Fruit fly (Drosophila melanogaster) whole organism, embryonic: ENCODE data around the gene APP-BP1.

Source experiments
- Atf6 ChIP-seq: fragments of 200-800 bp; sonication (Bioruptor generic); IDR thresholded peaks from 2 replicates; pipeline ENCODE4 v1.3.6; 2022; ENCODE audit warnings: missing biosample characterization, missing genetic modification characterization
- Awh ChIP-seq: fragments of 200-800 bp; sonication (Bioruptor generic); IDR thresholded peaks from 2 replicates; pipeline ENCODE4, ENCODE4 v1.3.6; 2022; ENCODE audit warnings: missing biosample characterization, missing genetic modification characterization
- BtbVII ChIP-seq: fragments of 200-800 bp; sonication (Bioruptor generic); optimal IDR thresholded peaks from 3 replicates; lab custom pipeline; 2017; ENCODE audit warnings: missing biosample characterization, mild to moderate bottlenecking, missing genetic modification characterization
- CG12155 ChIP-seq: fragments of 200-800 bp; sonication (Bioruptor generic); optimal IDR thresholded peaks from 3 replicates; lab custom pipeline; 2016; ENCODE audit warnings: missing biosample characterization, missing genetic modification characterization
- CG12769 ChIP-seq: fragments of 200-800 bp; sonication (Bioruptor generic); optimal IDR thresholded peaks from 2 replicates; lab custom pipeline; 2019; ENCODE audit warnings: missing biosample characterization, mild to moderate bottlenecking, missing genetic modification characterization, moderate library complexity
- CG12942 ChIP-seq: fragments of 200-800 bp; sonication (Bioruptor generic); optimal IDR thresholded peaks from 3 replicates; lab custom pipeline; 2016; ENCODE audit warnings: missing biosample characterization, missing genetic modification characterization
- CG13424 ChIP-seq: fragments of 200-800 bp; sonication (Bioruptor generic); optimal IDR thresholded peaks from 2 replicates; lab custom pipeline; 2019; ENCODE audit warnings: missing biosample characterization, mild to moderate bottlenecking, missing genetic modification characterization, moderate library complexity
- CG13894 ChIP-seq: fragments of 200-800 bp; sonication (Bioruptor generic); optimal IDR thresholded peaks from 3 replicates; lab custom pipeline; 2018; ENCODE audit warnings: missing biosample characterization, mild to moderate bottlenecking, missing genetic modification characterization, moderate library complexity
- CG1647 ChIP-seq: fragments of 200-800 bp; sonication (Bioruptor generic); optimal IDR thresholded peaks from 3 replicates; lab custom pipeline; 2016; ENCODE audit warnings: missing biosample characterization, missing genetic modification characterization
- CG16779 ChIP-seq: fragments of 200-800 bp; sonication (Bioruptor generic); IDR thresholded peaks from 2 replicates; pipeline ENCODE4 v1.3.6; 2022; ENCODE audit warnings: missing biosample characterization, missing genetic modification characterization
- CG17568 ChIP-seq: fragments of 200-800 bp; sonication (Bioruptor generic); optimal IDR thresholded peaks from 2 replicates; lab custom pipeline; 2018; ENCODE audit warnings: missing biosample characterization, mild to moderate bottlenecking, missing genetic modification characterization, moderate library complexity
- CG2678 ChIP-seq: fragments of 200-800 bp; sonication (Bioruptor generic); optimal IDR thresholded peaks from 3 replicates; lab custom pipeline; 2019; ENCODE audit warnings: missing biosample characterization, mild to moderate bottlenecking, missing genetic modification characterization, moderate library complexity
- CG30431 ChIP-seq: fragments of 200-800 bp; sonication (Bioruptor generic); optimal IDR thresholded peaks from 2 replicates; lab custom pipeline; 2017; ENCODE audit warnings: missing biosample characterization, missing genetic modification characterization
- CG31441 ChIP-seq: fragments of 200-800 bp; sonication (Bioruptor generic); IDR thresholded peaks from 2 replicates; pipeline ENCODE4 v1.3.6; 2022; ENCODE audit warnings: missing biosample characterization, missing genetic modification characterization
- CG43689 ChIP-seq: fragments of 200-800 bp; sonication (Bioruptor generic); IDR thresholded peaks from 2 replicates; pipeline ENCODE4 v1.3.6; 2022; ENCODE audit warnings: missing biosample characterization, missing genetic modification characterization
- CG4730 ChIP-seq: fragments of 200-800 bp; sonication (Bioruptor generic); IDR thresholded peaks from 2 replicates; pipeline ENCODE4 v1.3.6; 2022; ENCODE audit warnings: missing biosample characterization, missing genetic modification characterization
- CG4854 ChIP-seq: fragments of 200-800 bp; sonication (Bioruptor generic); optimal IDR thresholded peaks from 2 replicates; lab custom pipeline; 2016; ENCODE audit warnings: missing biosample characterization, missing genetic modification characterization, inconsistent platforms
- CG6254 ChIP-seq: fragments of 200-800 bp; sonication (Bioruptor generic); optimal IDR thresholded peaks from 3 replicates; lab custom pipeline; 2017; ENCODE audit warnings: mild to moderate bottlenecking, missing biosample characterization, missing genetic modification reagents, missing genetic modification characterization
- CG6272 ChIP-seq: fragments of 200-800 bp; sonication (Bioruptor generic); IDR thresholded peaks from 2 replicates; pipeline ENCODE4 v1.3.6; 2022; ENCODE audit warnings: missing biosample characterization, missing genetic modification characterization
- CG6683 ChIP-seq: fragments of 200-800 bp; sonication (Bioruptor generic); optimal IDR thresholded peaks from 2 replicates; lab custom pipeline; 2017; ENCODE audit warnings: missing biosample characterization, mild to moderate bottlenecking, missing genetic modification characterization, missing genetic modification reagents
- CG6765 ChIP-seq: fragments of 200-800 bp; sonication (Bioruptor generic); optimal IDR thresholded peaks from 3 replicates; lab custom pipeline; 2017; ENCODE audit warnings: missing biosample characterization, mild to moderate bottlenecking, missing genetic modification characterization
- CG6854 ChIP-seq: fragments of 200-800 bp; sonication (Bioruptor generic); optimal IDR thresholded peaks from 3 replicates; lab custom pipeline; 2017; ENCODE audit warnings: missing biosample characterization, mild to moderate bottlenecking, missing genetic modification characterization
- CG7357 ChIP-seq: fragments of 200-800 bp; sonication (Bioruptor generic); IDR thresholded peaks from 3 replicates; pipeline ENCODE4 v1.3.6; 2022; ENCODE audit warnings: missing biosample characterization, missing genetic modification characterization
- CG8388 ChIP-seq: fragments of 200-800 bp; sonication (Bioruptor generic); optimal IDR thresholded peaks from 2 replicates; lab custom pipeline; 2019; ENCODE audit warnings: missing biosample characterization, mild to moderate bottlenecking, missing genetic modification characterization, moderate library complexity
- Dref ChIP-seq: fragments of 200-800 bp; sonication (Bioruptor generic); IDR thresholded peaks from 2 replicates; pipeline ENCODE4 v1.3.6; 2022; ENCODE audit warnings: missing biosample characterization, missing genetic modification characterization
- Hmr ChIP-seq: fragments of 200-800 bp; sonication (Bioruptor generic); optimal IDR thresholded peaks from 3 replicates; lab custom pipeline; 2017; ENCODE audit warnings: mild to moderate bottlenecking, missing biosample characterization, missing genetic modification reagents, missing genetic modification characterization
- NC2α ChIP-seq: fragments of 200-800 bp; sonication (Bioruptor generic); optimal IDR thresholded peaks from 2 replicates; lab custom pipeline; 2016; ENCODE audit warnings: missing biosample characterization, missing genetic modification characterization
- NC2β ChIP-seq: fragments of 200-800 bp; sonication (Bioruptor generic); optimal IDR thresholded peaks from 2 replicates; lab custom pipeline; 2016; ENCODE audit warnings: missing biosample characterization, missing genetic modification characterization
- NK7.1 ChIP-seq: fragments of 200-800 bp; sonication (Bioruptor generic); optimal IDR thresholded peaks from 3 replicates; lab custom pipeline; 2016; ENCODE audit warnings: missing biosample characterization, missing genetic modification characterization
- Sox102F ChIP-seq: fragments of 200-800 bp; sonication (Bioruptor generic); optimal IDR thresholded peaks from 2 replicates; lab custom pipeline; 2018; ENCODE audit warnings: missing biosample characterization, mild to moderate bottlenecking, missing genetic modification characterization, moderate library complexity
- TFAM ChIP-seq: fragments of 200-800 bp; sonication (Bioruptor generic); optimal IDR thresholded peaks from 2 replicates; lab custom pipeline; 2017; ENCODE audit warnings: missing biosample characterization, missing genetic modification characterization, inconsistent platforms
- ab ChIP-seq: fragments of 200-800 bp; sonication (Bioruptor generic); optimal IDR thresholded peaks from 2 replicates; lab custom pipeline; 2016; ENCODE audit warnings: missing biosample characterization, missing genetic modification characterization
- ap ChIP-seq: fragments of 200-800 bp; sonication (Bioruptor generic); IDR thresholded peaks from 2 replicates; pipeline ENCODE4 v1.3.6; 2022; ENCODE audit warnings: missing biosample characterization, missing genetic modification characterization
- bbx ChIP-seq: fragments of 200-800 bp; sonication (Bioruptor generic); IDR thresholded peaks from 2 replicates; pipeline ENCODE4 v1.3.6; 2022; ENCODE audit warnings: missing biosample characterization, missing genetic modification characterization; ENCODE audit not compliant: partially characterized antibody
- bcd ChIP-seq: fragments of 200-800 bp; sonication (Bioruptor generic); optimal IDR thresholded peaks from 2 replicates; lab custom pipeline; 2017; ENCODE audit warnings: missing biosample characterization, mild to moderate bottlenecking, missing genetic modification characterization
- cad ChIP-seq: fragments of >200 bp; optimal IDR thresholded peaks from 2 replicates; lab custom pipeline; 2017; ENCODE audit warnings: missing biosample characterization, missing genetic modification characterization
- chif ChIP-seq, 2 experiments: fragments of 200-800 bp; sonication (Bioruptor generic); optimal IDR thresholded peaks; 3 replicates each; lab custom pipeline; 2016; ENCODE audit warnings: missing biosample characterization in 2 of 2, missing genetic modification characterization in 2 of 2
- corto ChIP-seq: fragments of 200-800 bp; sonication (Bioruptor generic); optimal IDR thresholded peaks from 2 replicates; lab custom pipeline; 2016; ENCODE audit warnings: missing biosample characterization, mild to moderate bottlenecking, missing genetic modification characterization, moderate library complexity
- dysf ChIP-seq: fragments of 200-800 bp; sonication (Bioruptor generic); IDR thresholded peaks from 3 replicates; pipeline ENCODE4 v1.3.6; 2022; ENCODE audit warnings: missing biosample characterization, missing genetic modification characterization
- fru ChIP-seq: fragments of >200 bp; optimal IDR thresholded peaks from 2 replicates; lab custom pipeline; 2017
- ind ChIP-seq: fragments of 200-800 bp; sonication (Bioruptor generic); optimal IDR thresholded peaks from 3 replicates; lab custom pipeline; 2016; ENCODE audit warnings: missing biosample characterization, missing genetic modification characterization
- jumu ChIP-seq: fragments of 200-800 bp; sonication (Bioruptor generic); optimal IDR thresholded peaks from 3 replicates; lab custom pipeline; 2016; ENCODE audit warnings: missing biosample characterization, missing genetic modification characterization
- luna ChIP-seq: fragments of 200-800 bp; sonication (Bioruptor generic); optimal IDR thresholded peaks from 2 replicates; lab custom pipeline; 2016; ENCODE audit warnings: missing biosample characterization, missing genetic modification characterization
- nom ChIP-seq: fragments of 200-800 bp; sonication (Bioruptor generic); optimal IDR thresholded peaks from 2 replicates; lab custom pipeline; 2017; ENCODE audit warnings: missing biosample characterization, missing genetic modification characterization, mild to moderate bottlenecking, moderate library complexity, missing genetic modification reagents
- pita ChIP-seq: fragments of 200-800 bp; sonication (Bioruptor generic); optimal IDR thresholded peaks from 2 replicates; lab custom pipeline; 2017; ENCODE audit warnings: missing biosample characterization, mild to moderate bottlenecking, missing genetic modification characterization
- pzg ChIP-seq: fragments of 200-800 bp; sonication (Bioruptor generic); optimal IDR thresholded peaks from 3 replicates; lab custom pipeline; 2018; ENCODE audit warnings: missing biosample characterization, mild to moderate bottlenecking, missing genetic modification characterization, moderate library complexity
- ro ChIP-seq: fragments of 200-800 bp; sonication (Bioruptor generic); IDR thresholded peaks from 2 replicates; pipeline ENCODE4 v1.3.6; 2022; ENCODE audit warnings: missing biosample characterization, missing genetic modification characterization
- tgo ChIP-seq: fragments of 200-800 bp; sonication (Bioruptor generic); IDR thresholded peaks from 3 replicates; pipeline ENCODE4 v1.3.6; 2022; ENCODE audit warnings: missing biosample characterization, missing genetic modification characterization
- trh ChIP-seq: fragments of 200-800 bp; sonication (Bioruptor generic); optimal IDR thresholded peaks from 2 replicates; lab custom pipeline; 2016; ENCODE audit warnings: missing biosample characterization, missing genetic modification characterization
- unpg ChIP-seq: fragments of 200-800 bp; sonication (Bioruptor generic); optimal IDR thresholded peaks from 3 replicates; lab custom pipeline; 2018; ENCODE audit warnings: missing biosample characterization, mild to moderate bottlenecking, missing genetic modification characterization, moderate library complexity
- wor ChIP-seq: fragments of 200-800 bp; sonication (Bioruptor generic); IDR thresholded peaks from 2 replicates; pipeline ENCODE4 v1.3.6; 2022; ENCODE audit warnings: missing biosample characterization, missing genetic modification characterization

The APP-BP1 gene

DNA sequence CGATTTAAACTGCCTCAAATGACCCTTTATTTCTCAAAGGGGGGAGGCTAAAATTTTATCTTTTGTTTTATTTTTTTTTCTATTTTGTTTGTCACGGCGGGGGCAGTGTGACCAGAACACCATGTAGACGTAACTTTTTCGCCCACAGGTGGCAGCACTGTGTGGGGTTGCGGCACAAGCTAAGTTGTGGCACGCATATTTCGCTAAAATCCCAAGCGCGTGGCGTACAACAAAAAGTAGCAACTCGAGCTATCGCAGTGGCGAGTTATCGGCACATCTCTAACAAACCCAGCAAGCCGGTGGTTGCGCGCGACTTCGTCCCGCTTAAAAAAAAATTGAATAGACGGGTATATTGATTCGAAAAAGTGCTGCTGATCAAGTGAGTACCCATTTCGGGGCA is 24.9 kb downstream of the APP-BP1 start, which contains the start of the genes Ufd1 and NaPi-III (continued):
- no peak for TF ChIP-seq TFAM
- TF ChIP-seq CG6683 (GFP tag; lab: Kevin White, UChicago): no peak
- 0 out of 2 replicates have a peak, but pooled peaks have one; percentile 16 for TF ChIP-seq Atf6 (GFP tag; lab: Robert Waterston, UW)
- no peak for TF ChIP-seq corto (GFP tag; lab: Kevin White, UChicago)
- TF ChIP-seq CG16779 (GFP tag; lab: Robert Waterston, UW): no peak
- no peak for TF ChIP-seq CG6854
- TF ChIP-seq pzg (GFP tag; lab: Kevin White, UChicago): peak; percentile 96
- TF ChIP-seq pita (GFP tag; lab: Kevin White, UChicago): peak; percentile 94
- peak; percentile 27; the same call in 1 of the 2 replicates for TF ChIP-seq CG6272 (GFP tag; lab: Robert Waterston, UW)
- TF ChIP-seq CG43689 (GFP tag; lab: Robert Waterston, UW): no peak
- no peak for TF ChIP-seq tgo
- TF ChIP-seq CG6765 (GFP tag; lab: Kevin White, UChicago): no peak
- TF ChIP-seq chif (GFP tag; optimal IDR thresholded peaks at IDR 0.05; lab: Kevin White, UChicago): peak in 1 of 2 experiments; percentile 35
- TF ChIP-seq Awh (GFP tag; lab: Robert Waterston, UW): no peak
- no peak for TF ChIP-seq CG7357 (GFP tag; lab: Robert Waterston, UW)
- no peak for TF ChIP-seq ap (GFP tag; lab: Robert Waterston, UW)
- no peak for TF ChIP-seq CG8388 (GFP tag; lab: Kevin White, UChicago)
- no peak for TF ChIP-seq fru (lab: Kevin White, UChicago)
- TF ChIP-seq CG4730 (GFP tag; lab: Robert Waterston, UW): no peak
- TF ChIP-seq jumu (GFP tag; lab: Kevin White, UChicago): peak; percentile 79
- no peak for TF ChIP-seq cad (GFP tag; lab: Kevin White, UChicago)
- no peak for TF ChIP-seq CG1647 (GFP tag; lab: Kevin White, UChicago)
- peak; percentile 56 for TF ChIP-seq CG12155 (GFP tag; lab: Kevin White, UChicago)
- no peak for TF ChIP-seq NK7.1 (GFP tag; lab: Kevin White, UChicago)
- peak; percentile 60 for TF ChIP-seq NC2β (GFP tag; lab: Kevin White, UChicago)
- TF ChIP-seq CG4854: no peak
- no peak for TF ChIP-seq trh (GFP tag; lab: Kevin White, UChicago)
- peak; percentile 38; the same call in 1 of the 3 replicates for TF ChIP-seq dysf
- TF ChIP-seq ind (GFP tag; lab: Kevin White, UChicago): no peak

dm6 chr3L:11123598-11124284 is 25.5 kb downstream of the APP-BP1 start:
- TF ChIP-seq CG17568 (GFP tag; lab: Kevin White, UChicago) (no peak), Hmr (GFP tag; lab: Kevin White, UChicago) (no peak), luna (no peak), ro (no peak), bcd (GFP tag; lab: Kevin White, UChicago) (no peak), NC2α (no peak), bbx (GFP tag; lab: Robert Waterston, UW) (peak; percentile 20; the same call in 1 of the 2 replicates), CG6254 (GFP tag; lab: Kevin White, UChicago) (no peak), unpg (GFP tag; lab: Kevin White, UChicago) (no peak), Sox102F (GFP tag; lab: Kevin White, UChicago) (no peak), CG30431 (no peak), CG12942 (no peak), CG13894 (tag; lab: Kevin White, UChicago) (no peak), CG31441 (GFP tag; lab: Robert Waterston, UW) (no peak), wor (GFP tag; lab: Robert Waterston, UW) (no peak), pita (GFP tag; lab: Kevin White, UChicago) (no peak), CG13424 (tag; lab: Kevin White, UChicago) (no peak), CG12769 (peak; percentile 2), Dref (no peak), CG2678 (tag; lab: Kevin White, UChicago) (no peak), nom (GFP tag; lab: Kevin White, UChicago) (peak; percentile 41), ab (no peak), BtbVII (GFP tag; lab: Kevin White, UChicago) (peak; percentile 2)
